Fruit fly (Drosophila melanogaster) whole organism: ENCODE data around the gene Targ3.

Experiments
- psq ChIP-seq: fragments of >200 bp; optimal IDR thresholded peaks from 2 replicates; lab custom pipeline; 2017
- usp ChIP-seq: fragments of >200 bp; optimal IDR thresholded peaks from 2 replicates; lab custom pipeline; 2017; ENCODE audit warnings: missing biosample characterization, missing genetic modification characterization, mixed read lengths

DNA sequence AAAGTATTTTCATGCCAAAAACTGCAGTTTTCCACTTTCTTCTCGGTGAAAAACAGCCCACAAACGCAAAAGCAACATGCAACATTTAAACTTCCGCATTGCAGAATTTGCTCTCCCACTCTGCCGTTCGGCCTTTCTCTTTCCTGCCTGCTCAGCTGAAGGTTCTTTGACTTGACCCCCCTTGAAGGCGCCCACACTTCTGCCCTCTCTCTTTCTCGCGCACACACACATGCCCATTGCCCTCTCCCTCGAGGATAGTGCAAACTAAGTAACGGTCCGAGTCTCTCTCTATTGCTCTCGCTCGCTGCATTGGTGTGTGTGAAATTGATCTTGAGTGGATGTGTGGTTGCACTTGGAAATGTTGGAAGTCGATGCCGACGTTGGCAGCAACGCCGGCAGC, 29.0 kb downstream of the Targ3 start:
- TF ChIP-seq psq (lab: Kevin White, UChicago) = no peak
- no peak for TF ChIP-seq usp (GFP tag; lab: Kevin White, UChicago)
